Worm (Caenorhabditis elegans) whole organism, L2 larva: ENCODE measurements around the gene C27D9.1.

Experiments
- C34F6.9 ChIP-seq: fragments of 150-350 bp; optimal IDR thresholded peaks from 2 replicates; lab custom pipeline; 2014; ENCODE audit warnings: missing biosample characterization, missing genetic modification characterization
- F13H6.1 ChIP-seq: sonication (generic microtip); optimal IDR thresholded peaks from 2 replicates; lab custom pipeline; 2016; ENCODE audit warnings: missing genetic modification characterization, missing compliant biosample characterization
- R02D3.7 ChIP-seq: fragments of 150-350 bp; optimal IDR thresholded peaks from 2 replicates; lab custom pipeline; 2014; ENCODE audit warnings: missing biosample characterization, missing genetic modification characterization
- Y55F3AM.14 ChIP-seq: fragments of 200-800 bp; sonication (Bioruptor generic); optimal IDR thresholded peaks from 2 replicates; lab custom pipeline; 2018; ENCODE audit warnings: mild to moderate bottlenecking, missing genetic modification characterization, missing compliant biosample characterization
- ZK546.5 ChIP-seq: sonication (generic microtip); optimal IDR thresholded peaks from 2 replicates; lab custom pipeline; 2017; ENCODE audit warnings: missing biosample characterization, missing genetic modification characterization
- alr-1 ChIP-seq: fragments of 150-350 bp; optimal IDR thresholded peaks from 2 replicates; lab custom pipeline; 2014; ENCODE audit warnings: missing biosample characterization, missing genetic modification characterization
- ama-1 ChIP-seq: fragments of 150-350 bp; optimal IDR thresholded peaks from 2 replicates; lab custom pipeline; 2018; ENCODE audit warnings: inconsistent platforms
- blmp-1 ChIP-seq: sonication (generic microtip); optimal IDR thresholded peaks from 2 replicates; lab custom pipeline; 2017; ENCODE audit warnings: missing genetic modification characterization, mild to moderate bottlenecking, missing compliant biosample characterization, antibody characterized with exemption, moderate library complexity; ENCODE audit not compliant: insufficient read depth
- ceh-16 ChIP-seq: fragments of 150-350 bp; optimal IDR thresholded peaks from 2 replicates; lab custom pipeline; 2014; ENCODE audit warnings: missing biosample characterization, missing genetic modification characterization
- ceh-82 ChIP-seq: fragments of 150-350 bp; optimal IDR thresholded peaks from 2 replicates; lab custom pipeline; 2014; ENCODE audit warnings: missing biosample characterization, missing genetic modification characterization
- crh-2 ChIP-seq: sonication (generic microtip); optimal IDR thresholded peaks from 2 replicates; lab custom pipeline; 2017; ENCODE audit warnings: missing biosample characterization, missing genetic modification characterization
- elt-1 ChIP-seq: fragments of 150-350 bp; optimal IDR thresholded peaks from 2 replicates; lab custom pipeline; 2014; ENCODE audit warnings: missing biosample characterization, missing genetic modification characterization
- elt-3 ChIP-seq: sonication (generic microtip); optimal IDR thresholded peaks from 2 replicates; lab custom pipeline; 2017; ENCODE audit warnings: missing biosample characterization, missing genetic modification characterization
- fos-1 ChIP-seq: fragments of 150-350 bp; optimal IDR thresholded peaks from 2 replicates; lab custom pipeline; 2014; ENCODE audit warnings: missing biosample characterization, missing genetic modification characterization
- gmeb-1 ChIP-seq: fragments of 150-350 bp; optimal IDR thresholded peaks from 2 replicates; lab custom pipeline; 2014; ENCODE audit warnings: missing biosample characterization, missing genetic modification characterization
- lin-11 ChIP-seq: fragments of 150-350 bp; sonication (generic microtip); optimal IDR thresholded peaks from 2 replicates; lab custom pipeline; 2014; ENCODE audit warnings: missing biosample characterization, missing genetic modification characterization, inconsistent platforms, mixed read lengths
- lin-13 ChIP-seq: fragments of 150-350 bp; optimal IDR thresholded peaks from 2 replicates; lab custom pipeline; 2014; ENCODE audit warnings: missing biosample characterization, missing genetic modification reagents, missing genetic modification characterization
- lin-39 ChIP-seq: fragments of 150-350 bp; optimal IDR thresholded peaks from 2 replicates; lab custom pipeline; 2014; ENCODE audit warnings: missing biosample characterization, missing genetic modification reagents, missing genetic modification characterization
- lsy-2 ChIP-seq, 2 experiments: fragments of 150-350 bp in 1 of 2; sonication (generic microtip) in 1 of 2; optimal IDR thresholded peaks; 2 replicates each; lab custom pipeline; 2014 to 2017; ENCODE audit warnings: missing biosample characterization in 2 of 2, missing genetic modification characterization in 2 of 2
- mdl-1 ChIP-seq, 2 experiments: fragments of 150-350 bp in 1 of 2; sonication (generic microtip) in 1 of 2; optimal IDR thresholded peaks; 2 replicates each; lab custom pipeline; 2017; ENCODE audit warnings: missing biosample characterization in 2 of 2, missing genetic modification characterization in 2 of 2
- nhr-10 ChIP-seq: sonication (generic microtip); optimal IDR thresholded peaks from 2 replicates; lab custom pipeline; 2017; ENCODE audit warnings: missing biosample characterization, missing genetic modification characterization
- nhr-12 ChIP-seq: fragments of 150-350 bp; optimal IDR thresholded peaks from 2 replicates; lab custom pipeline; 2014; ENCODE audit warnings: missing biosample characterization, missing genetic modification characterization
- nhr-129 ChIP-seq: fragments of 150-350 bp; optimal IDR thresholded peaks from 2 replicates; lab custom pipeline; 2014; ENCODE audit warnings: missing biosample characterization, missing genetic modification characterization
- nhr-21 ChIP-seq: fragments of 150-350 bp; optimal IDR thresholded peaks from 2 replicates; lab custom pipeline; 2014; ENCODE audit warnings: missing biosample characterization, missing genetic modification characterization
- nhr-23 ChIP-seq: fragments of 150-350 bp; optimal IDR thresholded peaks from 2 replicates; lab custom pipeline; 2014; ENCODE audit warnings: missing biosample characterization, missing genetic modification reagents, missing genetic modification characterization
- nhr-237 ChIP-seq: fragments of 150-350 bp; optimal IDR thresholded peaks from 2 replicates; lab custom pipeline; 2014; ENCODE audit warnings: missing biosample characterization, missing genetic modification characterization
- nhr-6 ChIP-seq: fragments of 150-350 bp; optimal IDR thresholded peaks from 2 replicates; lab custom pipeline; 2014; ENCODE audit warnings: missing biosample characterization, missing genetic modification characterization
- nhr-77 ChIP-seq: fragments of 150-350 bp; optimal IDR thresholded peaks from 2 replicates; lab custom pipeline; 2014; ENCODE audit warnings: missing biosample characterization, missing genetic modification characterization
- peb-1 ChIP-seq: fragments of 150-350 bp; optimal IDR thresholded peaks from 2 replicates; lab custom pipeline; 2014; ENCODE audit warnings: missing biosample characterization, missing genetic modification characterization
- skn-1 ChIP-seq: sonication (generic microtip); optimal IDR thresholded peaks from 2 replicates; lab custom pipeline; 2017; ENCODE audit warnings: missing biosample characterization, missing genetic modification characterization
- sma-3 ChIP-seq: sonication (generic microtip); optimal IDR thresholded peaks from 2 replicates; lab custom pipeline; 2016; ENCODE audit warnings: missing genetic modification reagents, missing genetic modification characterization, missing compliant biosample characterization
- sma-9 ChIP-seq, 2 experiments: fragments of 150-350 bp in 1 of 2; sonication (generic microtip) in 1 of 2; optimal IDR thresholded peaks; 2 replicates each; lab custom pipeline; 2014 to 2016; ENCODE audit warnings: missing genetic modification characterization in 2 of 2, mild to moderate bottlenecking in 1 of 2, missing biosample characterization in 1 of 2, missing compliant biosample characterization in 1 of 2, missing genetic modification reagents in 1 of 2, moderate library complexity in 1 of 2
- snpc-4 ChIP-seq: fragments of 150-350 bp; optimal IDR thresholded peaks from 2 replicates; lab custom pipeline; 2014; ENCODE audit warnings: missing biosample characterization, missing genetic modification characterization
- unc-39 ChIP-seq: fragments of 150-350 bp; optimal IDR thresholded peaks from 2 replicates; lab custom pipeline; 2014; ENCODE audit warnings: missing biosample characterization, missing genetic modification characterization
- unc-55 ChIP-seq: fragments of 150-350 bp; sonication (generic microtip); optimal IDR thresholded peaks from 3 replicates; lab custom pipeline; 2014; ENCODE audit warnings: missing biosample characterization, missing genetic modification reagents, missing genetic modification characterization
- unc-62 ChIP-seq: fragments of 150-350 bp; optimal IDR thresholded peaks from 2 replicates; lab custom pipeline; 2014; ENCODE audit warnings: missing biosample characterization, missing genetic modification reagents, missing genetic modification characterization
- zag-1 ChIP-seq: fragments of 150-350 bp; optimal IDR thresholded peaks from 2 replicates; lab custom pipeline; 2014; ENCODE audit warnings: missing biosample characterization, missing genetic modification characterization
- ztf-11 ChIP-seq: sonication (generic microtip); optimal IDR thresholded peaks from 2 replicates; lab custom pipeline; 2017; ENCODE audit warnings: missing biosample characterization, missing genetic modification characterization
- ztf-4 ChIP-seq: fragments of 150-350 bp; optimal IDR thresholded peaks from 2 replicates; lab custom pipeline; 2014; ENCODE audit warnings: missing biosample characterization, missing genetic modification characterization

The C27D9.1 gene

ce11 chrII:4752257-4752728 lies 920 bp upstream of the C27D9.1 start, which contains the start of gene F41C3.1:
F41C3.1 (plus strand) TSS chrII:4752307.
- TF ChIP-seq blmp-1 (tag; lab: Kevin White, UChicago) (no peak), nhr-77 (tag; lab: Kevin White, UChicago) (no peak), nhr-12 (no peak), unc-39 (tag; lab: Kevin White, UChicago) (no peak), peb-1 (tag; lab: Kevin White, UChicago) (no peak), sma-9 (GFP tag; optimal IDR thresholded peaks at IDR 0.05; lab: Kevin White, UChicago) (no peak), sma-9 (tag; optimal IDR thresholded peaks at IDR 0.05; lab: Kevin White, UChicago) (no peak), mdl-1 (tag; optimal IDR thresholded peaks at IDR 0.05; lab: Kevin White, UChicago) (no peak), unc-55 (GFP tag; lab: Kevin White, UChicago) (no peak), fos-1 (tag; lab: Kevin White, UChicago) (no peak), R02D3.7 (no peak)

ce11 chrII:4755654-4756053 lies 2.4 kb downstream of the C27D9.1 start:
- TF ChIP-seq nhr-237 (tag; lab: Kevin White, UChicago) (no peak), nhr-12 (no peak), lin-39 (tag; lab: Kevin White, UChicago) (no peak), elt-1 (tag; lab: Kevin White, UChicago) (no peak), R02D3.7 (no peak), lin-13 (no peak), unc-39 (tag; lab: Kevin White, UChicago) (no peak), ZK546.5 (tag; lab: Kevin White, UChicago) (no peak), ama-1 (no peak), zag-1 (tag; lab: Kevin White, UChicago) (no peak), elt-3 (tag; lab: Kevin White, UChicago) (no peak), mdl-1 (tag; optimal IDR thresholded peaks at IDR 0.05; lab: Kevin White, UChicago) (no peak), nhr-21 (tag; lab: Kevin White, UChicago) (no peak), nhr-6 (tag; lab: Kevin White, UChicago) (no peak), crh-2 (tag; lab: Kevin White, UChicago) (no peak), Y55F3AM.14 (GFP tag; lab: Kevin White, UChicago) (no peak), gmeb-1 (tag; lab: Kevin White, UChicago) (no peak), ceh-16 (tag; lab: Kevin White, UChicago) (no peak), unc-62 (GFP tag; lab: Kevin White, UChicago) (no peak), nhr-77 (tag; lab: Kevin White, UChicago) (no peak)

ce11 chrII:4756751-4757150 lies 3.5 kb downstream of the C27D9.1 start, which contains the start of gene C27D9.2:
C27D9.2 (minus strand) TSS chrII:4756851.
- TF ChIP-seq nhr-237 (tag; lab: Kevin White, UChicago) (no peak), C34F6.9 (no peak), lin-39 (tag; lab: Kevin White, UChicago) (no peak), gmeb-1 (tag; lab: Kevin White, UChicago) (no peak), sma-9 (GFP tag; optimal IDR thresholded peaks at IDR 0.05; lab: Kevin White, UChicago) (no peak), sma-9 (tag; optimal IDR thresholded peaks at IDR 0.05; lab: Kevin White, UChicago) (no peak), snpc-4 (tag; lab: Kevin White, UChicago) (no peak), ztf-11 (tag; lab: Kevin White, UChicago) (no peak), nhr-10 (tag; lab: Kevin White, UChicago) (no peak), alr-1 (tag; lab: Kevin White, UChicago) (no peak), ztf-4 (tag; lab: Kevin White, UChicago) (no peak), ceh-82 (tag; lab: Kevin White, UChicago) (no peak), ZK546.5 (tag; lab: Kevin White, UChicago) (no peak), skn-1 (tag; lab: Kevin White, UChicago) (no peak), lin-11 (tag; lab: Kevin White, UChicago) (no peak), nhr-21 (tag; lab: Kevin White, UChicago) (no peak), nhr-129 (no peak), nhr-23 (tag; lab: Kevin White, UChicago) (no peak), lin-13 (no peak), R02D3.7 (no peak), fos-1 (tag; lab: Kevin White, UChicago) (no peak)

ce11 chrII:4758462-4758861 lies 5.2 kb downstream of the C27D9.1 start, which contains the start of gene F26G1.3:
F26G1.3 (plus strand) TSS chrII:4758762.
- no peak for TF ChIP-seq sma-3
- TF ChIP-seq lin-39 (tag; lab: Kevin White, UChicago) = no peak
- no peak for TF ChIP-seq R02D3.7
- TF ChIP-seq lsy-2 (tag; optimal IDR thresholded peaks at IDR 0.05; lab: Kevin White, UChicago) = no peak
- no peak for TF ChIP-seq ZK546.5 (tag; lab: Kevin White, UChicago)
- no peak for TF ChIP-seq zag-1 (tag; lab: Kevin White, UChicago)
- no peak for TF ChIP-seq C34F6.9
- no peak for TF ChIP-seq F13H6.1
- TF ChIP-seq nhr-10 (tag; lab: Kevin White, UChicago) = no peak
- TF ChIP-seq skn-1 (tag; lab: Kevin White, UChicago) = no peak
- TF ChIP-seq sma-9 (GFP tag; optimal IDR thresholded peaks at IDR 0.05; lab: Kevin White, UChicago) = no peak
- TF ChIP-seq sma-9 (tag; optimal IDR thresholded peaks at IDR 0.05; lab: Kevin White, UChicago) = no peak
